Worm (Caenorhabditis elegans) whole organism, L4/young adult: ENCODE data around the gene T11G6.4.

ENCODE experiments used
- W03F9.2 ChIP-seq: fragments of 150-350 bp; optimal IDR thresholded peaks from 2 replicates; lab custom pipeline; 2014; ENCODE audit warnings: missing biosample characterization, missing genetic modification characterization
- dao-5 ChIP-seq: sonication (generic microtip); optimal IDR thresholded peaks from 2 replicates; lab custom pipeline; 2016; ENCODE audit warnings: missing genotype, missing genetic modification characterization, moderate library complexity, missing compliant biosample characterization
- him-1 ChIP-seq: sonication (generic microtip); optimal IDR thresholded peaks from 2 replicates; lab custom pipeline; 2016; ENCODE audit warnings: missing genotype, missing genetic modification reagents, missing genetic modification characterization, missing compliant biosample characterization

Gene T11G6.4

DNA sequence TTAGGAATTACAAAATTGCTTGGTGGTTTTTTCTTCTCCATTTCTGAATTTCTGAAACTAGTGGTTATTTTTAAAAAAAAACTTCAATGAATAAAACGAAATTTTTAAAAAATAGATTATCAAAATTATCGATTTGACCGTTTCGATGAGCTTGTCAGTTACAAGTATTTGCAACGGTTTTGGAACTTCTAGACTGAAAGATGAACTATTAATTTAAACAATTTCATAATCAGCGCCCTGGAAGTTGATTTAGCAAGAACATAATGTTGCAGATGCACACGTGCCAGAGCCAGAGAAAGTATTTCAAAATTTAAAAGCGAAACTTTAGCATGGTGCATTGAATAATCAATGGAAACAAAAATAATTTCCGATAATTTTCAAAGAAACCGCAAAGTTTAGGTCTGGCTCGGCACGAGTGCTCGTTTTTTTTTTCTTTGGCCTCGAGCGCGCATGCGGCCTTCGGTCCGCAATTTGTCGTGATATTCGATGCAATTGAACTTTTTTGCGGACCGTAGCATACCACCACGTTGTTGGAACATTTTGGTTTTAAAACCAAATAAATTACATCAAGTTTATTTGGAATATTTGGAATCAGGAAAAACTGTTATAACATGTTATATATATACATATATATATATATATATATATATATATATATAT, 8.9 kb downstream of the T11G6.4 start, which contains the start of gene T11G6.5:
Gene T11G6.5 (minus strand): TSS at position 51 of the 660 bp plus-strand sequence.
- TF ChIP-seq dao-5 (tag; lab: Kevin White, UChicago) (no peak), him-1 (tag; lab: Kevin White, UChicago) (no peak), W03F9.2 (tag; lab: Kevin White, UChicago) (no peak)

DNA sequence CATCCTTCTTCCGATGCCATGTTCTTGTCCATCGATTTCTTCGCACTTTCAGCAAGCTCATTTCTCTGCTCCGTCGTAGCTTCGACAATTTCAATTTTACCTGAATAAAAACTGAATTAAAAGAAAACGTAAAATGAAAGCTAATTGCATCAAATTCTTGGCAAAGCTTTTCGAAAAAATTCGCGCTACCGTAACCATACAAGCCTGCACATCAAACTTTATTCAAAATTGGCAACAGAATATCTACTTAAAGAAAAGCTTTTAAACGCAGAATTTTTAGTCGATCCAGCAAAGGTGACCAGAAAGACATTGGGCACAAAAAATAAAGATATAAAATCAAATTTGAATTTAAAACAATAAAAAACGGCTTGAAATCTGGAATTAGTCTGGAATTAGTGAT, 9.5 kb downstream of the T11G6.4 start:
- no peak for TF ChIP-seq him-1 (tag; lab: Kevin White, UChicago)
- TF ChIP-seq W03F9.2 (tag; lab: Kevin White, UChicago) = no peak
- TF ChIP-seq dao-5 (tag; lab: Kevin White, UChicago) = no peak

DNA sequence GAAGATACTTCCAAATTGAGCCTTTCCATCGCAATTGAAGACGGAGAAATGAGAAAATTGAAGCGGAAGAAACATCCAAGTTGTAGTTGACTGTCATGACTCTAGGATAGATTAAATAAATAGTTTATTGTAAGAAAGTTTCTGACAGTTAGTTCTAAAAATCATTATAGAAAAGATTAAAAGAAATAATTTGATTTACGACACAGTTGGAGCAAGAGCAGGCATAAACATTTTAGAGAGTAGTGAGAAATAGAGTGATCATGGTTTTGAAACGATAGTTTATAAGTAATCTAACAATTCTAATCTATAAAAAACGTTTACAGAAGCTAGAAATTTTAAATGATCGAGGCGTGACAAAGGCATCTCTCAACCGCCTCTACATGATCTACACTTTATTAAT, 19.6 kb downstream of the T11G6.4 start, which contains the start of gene best-15:
Gene best-15 (minus strand): TSS at position 101 of the 400 bp plus-strand sequence.
- no peak for TF ChIP-seq W03F9.2 (tag; lab: Kevin White, UChicago)
- no peak for TF ChIP-seq dao-5 (tag; lab: Kevin White, UChicago)
- no peak for TF ChIP-seq him-1 (tag; lab: Kevin White, UChicago)

DNA sequence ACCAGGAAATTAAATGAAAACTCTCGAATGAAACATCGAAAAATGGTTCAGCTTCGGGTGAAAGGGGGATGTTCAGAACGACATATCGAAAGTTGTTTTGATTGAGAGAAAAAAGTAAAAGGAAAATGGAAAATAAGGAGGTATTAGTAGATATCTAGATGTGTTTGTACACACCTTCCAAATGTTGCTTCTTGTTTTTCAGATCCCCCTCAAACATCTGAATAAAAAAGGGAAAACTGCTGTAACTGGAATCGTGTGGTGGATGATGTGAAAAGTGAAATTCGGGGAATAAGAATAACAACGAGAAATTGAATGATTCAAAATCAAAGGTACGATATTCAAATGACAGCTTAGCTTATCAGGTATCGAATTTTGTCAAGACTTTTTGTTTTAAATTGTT, 23.7 kb downstream of the T11G6.4 start, which contains the start of gene npax-3:
Gene npax-3 (minus strand): TSS at position 101 of the 400 bp plus-strand sequence.
- no peak for TF ChIP-seq dao-5 (tag; lab: Kevin White, UChicago)
- no peak for TF ChIP-seq W03F9.2 (tag; lab: Kevin White, UChicago)
- no peak for TF ChIP-seq him-1 (tag; lab: Kevin White, UChicago)

DNA sequence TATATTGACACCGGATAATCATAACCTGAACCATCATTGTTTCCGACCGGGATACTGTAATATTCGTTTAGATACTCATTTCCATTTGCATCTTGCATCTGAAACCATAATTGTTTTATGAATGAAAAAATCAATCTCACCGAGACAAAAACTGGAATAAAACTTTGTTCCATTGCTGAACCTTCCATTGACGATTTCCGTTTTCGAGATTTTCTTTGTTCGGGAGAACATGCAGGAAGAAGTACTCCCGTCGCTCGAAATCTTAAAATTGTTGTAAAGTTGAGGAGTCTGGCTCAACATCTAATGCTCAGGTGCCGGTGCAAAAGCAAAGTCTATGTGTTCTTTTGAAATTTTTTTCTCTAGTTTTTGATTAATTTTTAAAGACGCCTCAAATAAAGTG, 25.7 kb downstream of the T11G6.4 start:
- TF ChIP-seq W03F9.2 (tag; lab: Kevin White, UChicago) = no peak
- peak; percentile 69 for TF ChIP-seq him-1 (tag; lab: Kevin White, UChicago)
- no peak for TF ChIP-seq dao-5 (tag; lab: Kevin White, UChicago)

DNA sequence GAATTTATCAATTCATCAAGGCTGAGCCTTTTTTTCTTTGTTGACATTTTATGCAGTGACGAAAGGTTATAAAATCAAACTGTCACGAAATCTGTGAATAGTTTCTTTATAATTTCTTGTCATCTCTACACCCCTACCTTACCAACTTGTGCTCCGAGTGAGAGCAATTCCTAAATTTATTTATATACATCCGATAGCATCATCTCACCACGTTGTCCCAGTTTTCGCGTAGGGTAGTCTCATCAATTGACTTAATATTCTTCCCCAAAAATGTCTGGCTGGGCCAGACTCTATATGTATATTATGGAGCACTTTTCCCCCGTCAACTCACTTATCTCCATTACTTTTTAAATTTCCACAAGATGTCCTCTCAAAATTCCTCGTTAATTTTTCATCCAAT, 26.4 kb downstream of the T11G6.4 start:
- TF ChIP-seq him-1 (tag; lab: Kevin White, UChicago) (no peak), dao-5 (tag; lab: Kevin White, UChicago) (no peak), W03F9.2 (tag; lab: Kevin White, UChicago) (no peak)

DNA sequence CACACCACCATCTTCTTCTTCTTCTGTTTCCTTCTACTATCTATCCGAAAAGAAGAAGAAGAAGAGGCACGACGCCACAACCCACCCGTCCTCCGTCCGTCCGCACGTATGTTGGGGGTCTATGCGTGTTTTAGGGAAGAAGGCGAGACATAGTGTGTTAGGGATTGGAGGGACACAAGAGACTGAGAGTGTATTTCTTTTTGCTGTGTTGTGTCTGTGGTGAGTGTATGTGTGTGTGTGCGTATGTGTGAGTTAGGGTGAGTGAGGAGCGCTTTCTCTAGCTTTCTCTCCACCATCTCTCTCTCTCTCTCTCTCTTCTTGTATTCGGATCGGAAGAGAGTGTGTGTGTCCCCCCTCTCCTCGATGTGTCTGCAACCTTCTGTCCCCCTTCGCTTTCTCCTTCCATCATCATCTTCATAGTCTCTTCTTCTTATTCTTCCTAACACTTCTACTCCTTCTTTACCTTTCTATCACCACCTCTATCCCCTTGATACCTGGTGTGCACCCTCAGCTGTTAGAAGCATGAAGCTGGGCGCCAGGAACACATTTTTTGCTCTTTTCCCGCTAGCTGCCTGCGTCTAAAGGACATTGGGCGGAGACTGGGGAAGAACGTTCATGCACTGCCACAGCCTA, 29.9 kb downstream of the T11G6.4 start:
- peak; percentile 39 for TF ChIP-seq W03F9.2 (tag; lab: Kevin White, UChicago)
- TF ChIP-seq dao-5 (tag; lab: Kevin White, UChicago) = peak; percentile 57
- TF ChIP-seq him-1 (tag; lab: Kevin White, UChicago) = peak; percentile 65

DNA sequence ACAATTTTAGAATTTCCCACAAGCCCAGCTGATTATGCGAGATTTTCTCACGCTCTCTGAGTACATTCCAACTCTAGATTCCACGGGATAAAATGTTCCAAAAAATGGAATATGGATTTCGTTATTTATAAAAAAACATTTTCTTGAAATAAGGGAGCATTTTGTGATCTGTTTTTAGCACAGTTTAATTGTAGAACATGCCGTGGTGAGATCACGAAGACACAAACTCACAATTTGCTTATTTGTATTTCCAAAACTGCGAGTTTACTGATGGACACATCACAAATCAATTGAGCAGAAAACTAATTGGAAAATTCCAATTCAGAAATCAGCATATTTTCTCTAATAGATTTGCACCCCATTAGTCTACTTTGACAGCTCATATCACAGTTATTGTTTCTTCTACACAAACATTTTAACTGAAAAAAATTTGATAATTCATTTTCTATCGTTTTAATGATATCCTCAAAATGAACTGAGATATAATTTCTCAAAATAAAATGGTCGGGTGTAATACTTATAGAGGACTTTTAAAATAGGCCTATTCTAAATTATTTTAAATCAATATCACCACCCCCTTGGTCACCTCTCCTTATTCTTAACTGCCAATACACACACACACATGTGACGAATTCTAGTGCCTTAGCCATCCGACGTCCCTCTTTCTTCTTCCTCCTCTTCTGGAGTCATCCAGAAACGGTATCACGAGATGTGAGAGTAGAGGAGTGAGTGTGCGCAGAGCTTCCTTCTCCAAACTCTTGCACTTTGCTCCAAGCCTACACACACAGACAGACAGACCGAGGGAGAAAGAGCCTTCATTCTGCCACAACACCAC, 30.7 kb downstream of the T11G6.4 start:
- no peak for TF ChIP-seq him-1 (tag; lab: Kevin White, UChicago)

DNA sequence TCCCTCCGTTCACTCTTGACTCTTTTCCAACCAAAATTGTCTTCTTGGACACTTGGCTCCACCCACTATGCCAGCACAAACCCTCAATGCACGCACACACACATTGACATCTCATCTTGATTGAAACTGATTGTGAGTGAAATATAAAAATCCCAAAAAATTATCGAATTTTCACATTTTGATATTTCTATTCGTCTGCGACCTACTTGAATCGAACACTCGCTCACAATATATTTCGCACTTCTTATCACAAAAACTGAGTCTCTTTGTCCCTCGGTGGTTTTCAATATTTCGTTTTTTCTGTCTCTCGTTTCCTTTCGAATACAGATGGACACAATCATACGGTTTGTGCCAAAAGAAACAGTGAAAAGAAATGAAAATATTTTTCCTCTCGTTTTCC, 31.6 kb downstream of the T11G6.4 start:
- TF ChIP-seq W03F9.2 (tag; lab: Kevin White, UChicago) (no peak), him-1 (tag; lab: Kevin White, UChicago) (no peak), dao-5 (tag; lab: Kevin White, UChicago) (no peak)

DNA sequence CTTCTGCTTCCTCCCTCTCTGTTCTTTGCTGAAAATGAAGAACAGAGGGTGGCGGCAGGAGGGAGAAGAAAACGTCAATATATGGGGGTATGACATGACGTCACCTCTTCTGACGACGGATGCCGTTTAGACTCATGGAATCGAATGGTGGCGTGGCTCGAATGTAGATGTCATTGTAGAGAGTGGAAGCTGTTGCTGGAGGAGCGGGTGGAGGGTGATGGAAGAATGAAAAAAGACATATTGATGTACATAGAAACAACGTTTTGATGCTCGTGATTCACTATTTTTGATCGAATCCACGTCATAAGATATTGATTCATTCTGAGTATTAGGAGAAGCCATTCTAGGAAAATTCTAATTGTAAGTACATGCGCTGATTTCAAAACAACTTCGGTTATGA, 32.7 kb downstream of the T11G6.4 start:
- no peak for TF ChIP-seq him-1 (tag; lab: Kevin White, UChicago)
- TF ChIP-seq dao-5 (tag; lab: Kevin White, UChicago) = no peak
- TF ChIP-seq W03F9.2 (tag; lab: Kevin White, UChicago) = no peak

DNA sequence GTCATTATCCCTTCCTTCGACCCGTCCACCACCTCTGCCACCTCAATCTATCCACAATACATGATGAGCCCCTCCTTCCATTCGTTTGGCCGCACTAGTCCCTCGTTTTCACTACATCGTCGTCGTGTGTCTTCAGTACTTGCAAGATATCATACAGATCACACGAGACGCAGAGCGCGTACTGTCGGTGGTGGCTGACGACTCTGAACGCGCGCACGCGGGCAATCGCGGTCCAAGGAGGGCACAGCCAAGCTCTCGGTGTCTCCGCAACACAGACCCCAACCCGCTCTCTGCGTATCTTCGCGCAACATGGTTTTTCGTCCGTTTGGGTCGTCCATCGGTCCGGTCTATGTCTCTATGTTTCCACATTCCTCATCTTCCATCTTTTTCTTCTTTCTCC, 34.7 kb downstream of the T11G6.4 start:
- TF ChIP-seq W03F9.2 (tag; lab: Kevin White, UChicago) = no peak

DNA sequence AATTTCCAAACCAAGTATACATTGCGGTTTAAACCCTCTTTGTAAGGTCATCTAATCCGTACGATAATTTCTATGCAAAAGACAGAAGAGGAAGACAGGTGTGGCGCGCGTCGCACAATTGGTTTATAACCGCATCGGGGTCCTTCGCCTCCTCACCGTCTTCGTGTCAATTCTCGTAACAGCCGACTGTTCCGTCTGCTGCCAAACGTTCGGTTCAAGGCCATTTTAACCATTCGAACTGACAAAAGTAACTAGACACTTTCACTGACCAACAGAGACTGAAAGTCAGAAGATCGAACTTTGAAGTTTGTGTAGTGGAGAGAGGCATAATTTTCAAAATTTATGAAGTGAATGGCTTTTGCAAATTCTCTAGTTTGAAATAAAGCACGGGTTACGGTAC, 35.8 kb downstream of the T11G6.4 start:
- TF ChIP-seq dao-5 (tag; lab: Kevin White, UChicago) (no peak), W03F9.2 (tag; lab: Kevin White, UChicago) (no peak), him-1 (tag; lab: Kevin White, UChicago) (no peak)

DNA sequence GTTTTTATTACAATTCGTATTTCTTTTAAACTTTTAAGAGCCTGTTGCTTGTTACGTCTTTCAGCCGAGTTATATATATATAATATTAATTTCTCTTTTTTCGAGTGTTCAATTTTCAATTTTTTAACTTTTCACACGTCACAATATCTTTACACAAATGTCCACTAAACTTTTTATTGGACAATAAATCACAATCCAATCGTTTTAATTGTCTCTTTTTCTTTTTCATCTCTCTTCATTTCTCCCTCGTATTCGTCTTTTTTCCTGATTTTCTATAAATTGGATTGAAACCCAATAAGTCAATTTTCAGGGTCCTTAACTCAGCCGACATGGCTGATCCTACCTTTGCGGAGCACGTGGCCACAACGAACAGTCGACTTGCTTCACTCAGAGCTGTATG, 39.6 kb downstream of the T11G6.4 start, which contains the start of gene miz-1:
Gene miz-1 (plus strand): TSS at position 301 of the 400 bp plus-strand sequence.
- TF ChIP-seq dao-5 (tag; lab: Kevin White, UChicago) (no peak), him-1 (tag; lab: Kevin White, UChicago) (no peak), W03F9.2 (tag; lab: Kevin White, UChicago) (no peak)
